Worm (Caenorhabditis elegans): ENCODE results near the gene elks-1.
A peak's percentile ranks its signal among the peaks of the same experiment; 100 is the strongest.

The elks-1 gene

DNA sequence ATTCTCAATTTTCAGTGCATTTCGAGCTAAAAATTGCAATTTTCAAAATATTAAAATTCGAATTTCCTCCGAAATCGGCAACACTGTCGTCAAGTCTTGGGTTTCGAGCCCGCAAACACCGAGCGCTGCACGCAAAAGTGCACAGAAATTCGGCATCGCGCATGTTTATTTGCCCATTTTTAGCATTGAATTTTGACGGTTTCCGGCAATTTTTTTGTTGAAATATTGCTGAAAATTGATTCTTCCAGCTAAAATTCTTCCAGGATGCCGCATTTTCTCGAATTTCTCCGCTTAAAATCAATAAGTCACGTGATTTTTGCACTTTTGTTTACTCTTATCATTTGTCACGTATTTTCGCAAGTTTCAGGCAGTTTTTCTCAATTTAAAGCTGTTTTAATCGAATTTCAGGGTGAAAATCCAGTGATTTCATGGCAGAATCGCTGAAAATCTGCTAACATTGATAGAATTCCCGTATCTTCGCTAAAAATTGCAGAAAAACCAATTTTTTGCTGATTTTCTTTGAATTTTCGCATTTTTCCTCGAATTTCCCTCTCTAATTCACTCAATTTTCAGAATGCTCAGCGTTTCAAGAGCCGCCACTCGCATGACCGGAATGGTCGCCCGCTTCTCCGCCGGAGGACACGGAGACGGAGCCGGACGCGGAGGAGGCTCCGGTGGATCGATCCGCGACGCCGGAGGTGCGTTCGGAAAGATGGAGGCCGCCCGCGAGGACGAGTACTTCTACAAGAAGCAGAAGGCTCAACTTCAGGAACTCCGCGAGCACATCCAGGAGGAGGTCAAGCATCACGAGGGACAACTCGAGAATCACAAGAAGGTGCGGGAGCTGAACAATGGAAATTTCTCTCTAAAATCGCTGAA, 35.7 kb upstream of the elks-1 start, which contains the start of gene mai-2 (continued):
- 0 out of 2 replicates have a peak, but pooled peaks have one; percentile 38 for TF ChIP-seq php-3 (GFP tag; IDR thresholded peaks at IDR 0.05)
- TF ChIP-seq lim-7 (GFP tag; IDR thresholded peaks at IDR 0.05): no peak
- TF ChIP-seq nhr-237 (tag; optimal IDR thresholded peaks at IDR 0.05): no peak
- TF ChIP-seq mxl-2 (GFP tag; conservative IDR thresholded peaks at IDR 0.05): no peak
- TF ChIP-seq madf-9 (GFP tag; conservative IDR thresholded peaks at IDR 0.05): peak; percentile 30; the same call in 1 of the 2 replicates
- no peak for TF ChIP-seq fkh-10 (GFP tag; optimal IDR thresholded peaks at IDR 0.05)
- no peak for TF ChIP-seq saeg-2 (GFP tag; IDR thresholded peaks at IDR 0.05)
- TF ChIP-seq lin-39 (tag; optimal IDR thresholded peaks at IDR 0.05): no peak
- no peak for TF ChIP-seq ceh-44 (GFP tag; IDR thresholded peaks at IDR 0.05)
- TF ChIP-seq zip-2 (tag; optimal IDR thresholded peaks at IDR 0.05): no peak
- no peak for TF ChIP-seq zfp-2 (tag; optimal IDR thresholded peaks at IDR 0.05)
- TF ChIP-seq skn-1 (tag; optimal IDR thresholded peaks at IDR 0.05): no peak
- no peak for TF ChIP-seq daf-12 (tag; optimal IDR thresholded peaks at IDR 0.05)
- TF ChIP-seq F10B5.3 (tag; optimal IDR thresholded peaks at IDR 0.05): no peak
- peak; percentile 42 for TF ChIP-seq nhr-6 (tag; optimal IDR thresholded peaks at IDR 0.05)
- TF ChIP-seq zip-11 (GFP tag; IDR thresholded peaks at IDR 0.05): no peak

DNA sequence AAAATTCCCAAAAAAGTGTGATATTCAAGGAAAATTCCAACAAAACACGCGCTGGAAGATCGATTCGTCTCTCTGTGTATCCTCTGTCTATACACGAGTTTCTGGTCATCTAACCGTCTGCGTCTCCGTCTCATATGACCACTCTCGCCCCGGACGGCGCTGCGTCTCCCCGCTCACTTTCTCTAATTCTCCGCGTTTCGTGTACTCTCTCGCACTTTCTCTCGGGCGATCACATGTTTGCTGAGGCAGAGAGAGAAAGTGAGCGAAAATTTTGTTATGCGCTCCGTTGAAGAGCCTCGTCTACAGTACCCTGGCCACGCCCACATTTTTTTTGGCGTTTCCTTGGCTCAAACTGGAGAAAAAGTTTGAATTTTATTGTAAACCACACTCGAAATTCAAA, 34.8 kb upstream of the elks-1 start:
- TF ChIP-seq nhr-111 (GFP tag; optimal IDR thresholded peaks at IDR 0.05): no peak
- no peak for TF ChIP-seq nhr-237 (tag; optimal IDR thresholded peaks at IDR 0.05)
- TF ChIP-seq tra-1 (GFP tag; IDR thresholded peaks at IDR 0.05): 0 out of 2 replicates have a peak, but pooled peaks have one; percentile 46
- peak; percentile 80; the same call in 1 of the 2 replicates for TF ChIP-seq nhr-42 (GFP tag; IDR thresholded peaks at IDR 0.05)
- TF ChIP-seq unc-62 (GFP tag; optimal IDR thresholded peaks at IDR 0.05 in 1 of 2): peak in 1 of 2 experiments; percentile 91
- no peak for TF ChIP-seq unc-62 (tag; optimal IDR thresholded peaks at IDR 0.05)
- peak; percentile 86 for TF ChIP-seq set-16 (GFP tag; IDR thresholded peaks at IDR 0.05)
- TF ChIP-seq aly-2 (tag; optimal IDR thresholded peaks at IDR 0.05): no peak
- TF ChIP-seq fos-1 (tag; optimal IDR thresholded peaks at IDR 0.05): no peak
- TF ChIP-seq mxl-3 (GFP tag; optimal IDR thresholded peaks at IDR 0.05): peak; percentile 93
- TF ChIP-seq spr-1 (tag; optimal IDR thresholded peaks at IDR 0.05): peak; percentile 85
- peak; percentile 28 for TF ChIP-seq ceh-28 (tag; optimal IDR thresholded peaks at IDR 0.05)
- peak; percentile 99 for TF ChIP-seq hlh-11 (tag; optimal IDR thresholded peaks at IDR 0.05)
- TF ChIP-seq T26A8.4 (GFP tag; IDR thresholded peaks at IDR 0.05): peak; percentile 92
- no peak for TF ChIP-seq ceh-62 (tag; optimal IDR thresholded peaks at IDR 0.05)
- no peak for TF ChIP-seq sdz-12 (GFP tag; optimal IDR thresholded peaks at IDR 0.05)
- TF ChIP-seq nhr-77 (tag; optimal IDR thresholded peaks at IDR 0.05): peak; percentile 60
- peak; percentile 83 for TF ChIP-seq duxl-1 (tag; optimal IDR thresholded peaks at IDR 0.05; ENCODE audit: poor library complexity)
- TF ChIP-seq nhr-6 (tag; optimal IDR thresholded peaks at IDR 0.05): peak; percentile 73
- TF ChIP-seq dmd-6 (GFP tag; IDR thresholded peaks at IDR 0.05): peak; percentile 88
- no peak for TF ChIP-seq mxl-2 (GFP tag; conservative IDR thresholded peaks at IDR 0.05)
- no peak for TF ChIP-seq egl-27 (tag; optimal IDR thresholded peaks at IDR 0.05)
- TF ChIP-seq rbr-2 (tag; optimal IDR thresholded peaks at IDR 0.05): peak; percentile 91
- no peak for TF ChIP-seq D1046.2 (GFP tag; IDR thresholded peaks at IDR 0.05)
- peak; percentile 54; the same call in 1 of the 2 replicates for TF ChIP-seq ZK337.2 (GFP tag; IDR thresholded peaks at IDR 0.05)
- no peak for TF ChIP-seq F26F4.8 (GFP tag; conservative IDR thresholded peaks at IDR 0.05)
- peak; percentile 84 for TF ChIP-seq pha-4 (GFP tag; IDR thresholded peaks at IDR 0.05)
- no peak for TF ChIP-seq pha-4 (tag; optimal IDR thresholded peaks at IDR 0.05)
- TF ChIP-seq unc-39 (tag; optimal IDR thresholded peaks at IDR 0.05): no peak
- peak; percentile 68; the same call in 1 of the 2 replicates for TF ChIP-seq arid-1 (GFP tag; conservative IDR thresholded peaks at IDR 0.05)
- TF ChIP-seq mep-1 (tag; optimal IDR thresholded peaks at IDR 0.05): peak; percentile 91
- TF ChIP-seq dve-1 (tag; optimal IDR thresholded peaks at IDR 0.05; ENCODE audit: insufficient read depth): peak; percentile 89
- peak; percentile 91 for TF ChIP-seq ceh-20 (GFP tag; IDR thresholded peaks at IDR 0.05)
- TF ChIP-seq zag-1 (tag; optimal IDR thresholded peaks at IDR 0.05): no peak
- no peak for TF ChIP-seq lir-3 (tag; optimal IDR thresholded peaks at IDR 0.05)
- peak; percentile 7 for TF ChIP-seq zip-2 (tag; optimal IDR thresholded peaks at IDR 0.05)
- no peak for TF ChIP-seq vab-7 (GFP tag; IDR thresholded peaks at IDR 0.05)

All from whole organism, L4 larva.